Worm (Caenorhabditis elegans): ENCODE measurements around the gene F07E5.9.

The F07E5.9 gene

ce11 chrII:2080425-2080824, at the start of gene F07E5.9:
Gene F07E5.9, minus strand, starts transcription at chrII:2080525.
- TF ChIP-seq efl-1 (optimal IDR thresholded peaks at IDR 0.05): no peak
- peak in 1 of 2 experiments; percentile 9 for TF ChIP-seq efl-1 (GFP tag; optimal IDR thresholded peaks at IDR 0.05 in 1 of 2)
- no peak for TF ChIP-seq lin-15B (tag; optimal IDR thresholded peaks at IDR 0.05)

DNA sequence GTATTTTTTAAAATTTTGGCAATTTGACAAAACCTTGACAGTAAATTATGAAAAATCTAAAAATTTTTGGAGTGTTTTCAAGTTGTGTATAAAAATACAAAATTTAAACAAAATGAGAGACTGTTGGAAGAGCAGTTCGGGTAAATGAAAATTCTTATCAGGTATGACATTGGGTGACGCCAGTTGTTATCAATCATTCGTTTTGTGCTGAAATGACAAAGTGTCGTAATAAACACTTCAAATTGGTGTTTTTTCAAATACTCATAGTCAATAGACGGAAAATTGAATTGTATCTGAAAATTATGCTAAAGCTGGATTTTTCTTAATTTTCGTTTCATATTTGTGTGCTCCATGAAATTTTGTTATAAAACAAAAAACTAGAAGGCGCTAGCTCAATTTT, 42.4 kb upstream of the F07E5.9 start:
- TF ChIP-seq elt-2 (tag; optimal IDR thresholded peaks at IDR 0.05): peak; percentile 39
- TF ChIP-seq F16B12.6 (tag; optimal IDR thresholded peaks at IDR 0.05): no peak

- TF ChIP-seq xbp-1 (tag; optimal IDR thresholded peaks at IDR 0.05): no peak
- TF ChIP-seq efl-1 (optimal IDR thresholded peaks at IDR 0.05): no peak
- TF ChIP-seq efl-1 (GFP tag; optimal IDR thresholded peaks at IDR 0.05 in 1 of 2): peak in 1 of 2 experiments; percentile 42
- TF ChIP-seq elt-3 (tag; optimal IDR thresholded peaks at IDR 0.05): no peak
- TF ChIP-seq elt-2 (tag; optimal IDR thresholded peaks at IDR 0.05): peak; percentile 32
- TF ChIP-seq pag-3 (tag; optimal IDR thresholded peaks at IDR 0.05; ENCODE audit: borderline replicate concordance, insufficient read depth): no peak
Measured at ce11 chrII:2122091-2122490, 41.8 kb upstream of the F07E5.9 start, which contains the start of gene math-37. Gene math-37, minus strand, starts transcription at chrII:2122191.

DNA sequence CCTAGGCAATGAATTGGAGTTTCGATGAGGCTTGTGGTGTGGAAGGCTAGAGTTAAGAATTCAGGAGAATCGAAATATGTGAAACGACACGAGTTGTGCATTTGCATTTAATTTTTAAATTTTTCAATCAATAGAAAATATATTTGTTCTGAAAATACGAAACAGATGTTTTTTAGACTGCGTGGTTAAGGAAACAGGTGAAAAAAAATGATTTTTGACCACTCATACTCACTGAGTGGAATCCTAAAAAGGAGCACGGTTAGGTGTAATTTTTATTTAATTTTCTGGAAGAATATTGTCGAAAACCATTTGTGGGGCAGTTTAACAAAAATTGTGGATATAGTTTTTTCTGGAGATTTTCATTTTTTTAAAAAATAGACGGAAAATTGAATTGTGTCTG, 36.5 kb upstream of the F07E5.9 start, which contains the start of gene srh-195:
Gene srh-195, minus strand, starts transcription at position 101 of the 400 bp plus-strand sequence.
- no peak for TF ChIP-seq nhr-90 (tag; optimal IDR thresholded peaks at IDR 0.05; ENCODE audit: poor library complexity)
- no peak for TF ChIP-seq jun-1 (tag; optimal IDR thresholded peaks at IDR 0.05)
- no peak for TF ChIP-seq dsc-1 (tag; optimal IDR thresholded peaks at IDR 0.05)
- no peak for TF ChIP-seq dpl-1 (GFP tag; optimal IDR thresholded peaks at IDR 0.05)
- no peak for TF ChIP-seq nhr-71 (tag; optimal IDR thresholded peaks at IDR 0.05)
- no peak for TF ChIP-seq hpl-2 (GFP tag; optimal IDR thresholded peaks at IDR 0.05)
- TF ChIP-seq ceh-88 (GFP tag; IDR thresholded peaks at IDR 0.05): no peak
- no peak for TF ChIP-seq hlh-17 (GFP tag; optimal IDR thresholded peaks at IDR 0.05; ENCODE audit: borderline replicate concordance)
- no peak for TF ChIP-seq tlp-1 (tag; optimal IDR thresholded peaks at IDR 0.05)
- no peak for TF ChIP-seq mab-9 (GFP tag; IDR thresholded peaks at IDR 0.05)
- no peak for TF ChIP-seq ceh-90 (tag; optimal IDR thresholded peaks at IDR 0.05)
- no peak for TF ChIP-seq fos-1 (tag; optimal IDR thresholded peaks at IDR 0.05)
- no peak for TF ChIP-seq vab-15 (tag; optimal IDR thresholded peaks at IDR 0.05)
- no peak for TF ChIP-seq snu-23 (GFP tag; optimal IDR thresholded peaks at IDR 0.05)
- TF ChIP-seq swsn-7 (tag; optimal IDR thresholded peaks at IDR 0.05): no peak

ce11 chrII:2114488-2114887, 34.2 kb upstream of the F07E5.9 start:
- no peak for TF ChIP-seq ztf-11 (tag; optimal IDR thresholded peaks at IDR 0.05)
- TF ChIP-seq C04F5.9 (tag; optimal IDR thresholded peaks at IDR 0.05): no peak
- no peak for TF ChIP-seq ceh-63 (GFP tag; optimal IDR thresholded peaks at IDR 0.05)

ce11 chrII:2112948-2113347, 32.6 kb upstream of the F07E5.9 start, which contains the start of gene R52.6:
Gene R52.6, minus strand, starts transcription at chrII:2113048.
- TF ChIP-seq blmp-1 (tag; optimal IDR thresholded peaks at IDR 0.05): peak; percentile 1
- no peak for TF ChIP-seq unc-98 (GFP tag; IDR thresholded peaks at IDR 0.05)

DNA sequence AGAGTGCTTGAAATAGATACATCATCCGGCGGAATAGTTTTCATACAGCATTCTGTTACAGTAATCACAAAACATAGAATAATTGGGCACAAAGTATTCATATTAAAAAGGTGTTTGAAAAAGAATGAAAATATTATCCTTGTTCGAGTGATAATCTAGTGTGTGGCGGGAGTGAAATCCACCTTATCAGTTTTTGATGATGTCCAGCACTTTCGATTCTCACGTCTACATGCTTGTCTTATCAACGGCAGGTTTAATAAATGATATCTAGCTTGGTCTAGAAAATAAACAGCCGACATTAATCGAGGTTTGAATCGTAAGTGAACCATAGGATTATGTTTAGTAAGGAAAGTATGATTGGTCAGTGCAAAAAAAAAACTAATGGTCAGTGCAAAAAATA, 29.6 kb upstream of the F07E5.9 start, which contains the start of gene R52.5:
Gene R52.5, minus strand, starts transcription at position 101 of the 400 bp plus-strand sequence.
- TF ChIP-seq lir-3 (tag; optimal IDR thresholded peaks at IDR 0.05; ENCODE audit: poor library complexity): no peak
- TF ChIP-seq nhr-11 (tag; optimal IDR thresholded peaks at IDR 0.05): no peak
- no peak for TF ChIP-seq lin-14 (GFP tag; optimal IDR thresholded peaks at IDR 0.05)
- TF ChIP-seq blmp-1 (tag; optimal IDR thresholded peaks at IDR 0.05): peak; percentile 54
- TF ChIP-seq snu-23 (GFP tag; optimal IDR thresholded peaks at IDR 0.05): no peak
- TF ChIP-seq nhr-28 (tag; optimal IDR thresholded peaks at IDR 0.05): no peak
- no peak for TF ChIP-seq fkh-8 (tag; optimal IDR thresholded peaks at IDR 0.05)

All from whole organism, L1 larva.